Worm (Caenorhabditis elegans): ENCODE measurements around the gene K02E2.6.

DNA sequence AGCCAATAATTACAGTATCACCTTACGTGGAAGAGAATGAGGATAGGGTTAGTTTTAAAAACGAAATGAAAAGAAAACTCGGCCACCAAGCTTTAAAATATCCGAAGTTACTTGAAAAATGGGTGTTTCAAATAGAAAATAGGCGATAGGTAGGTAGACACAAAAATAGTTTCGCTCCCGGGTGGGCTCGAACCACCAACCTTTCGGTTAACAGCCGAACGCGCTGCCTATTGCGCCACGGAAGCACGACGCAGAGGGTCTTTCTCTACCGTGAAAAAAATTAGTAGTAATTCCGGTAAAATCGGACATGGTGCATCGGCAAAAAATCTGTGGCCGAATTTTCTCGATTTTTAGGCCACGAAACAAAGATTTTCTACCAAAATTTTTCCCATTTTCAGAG, 32.7 kb upstream of the K02E2.6 start:
- TF ChIP-seq unc-62 (GFP tag; optimal IDR thresholded peaks at IDR 0.05 in 1 of 2) = no peak
- TF ChIP-seq unc-62 (tag; optimal IDR thresholded peaks at IDR 0.05) = no peak
- no peak for TF ChIP-seq lsy-2 (tag; optimal IDR thresholded peaks at IDR 0.05)
- TF ChIP-seq daf-8 (GFP tag; IDR thresholded peaks at IDR 0.05) = no peak
- no peak for TF ChIP-seq skn-1 (tag; optimal IDR thresholded peaks at IDR 0.05)
- TF ChIP-seq unc-39 (tag; optimal IDR thresholded peaks at IDR 0.05) = no peak
- TF ChIP-seq nhr-28 (tag; optimal IDR thresholded peaks at IDR 0.05) = no peak
- TF ChIP-seq nhr-77 (tag; optimal IDR thresholded peaks at IDR 0.05) = no peak
